Fruit fly (Drosophila melanogaster): ENCODE results near the gene RpS8.

- peak; percentile 44 for TF ChIP-seq psq (GFP tag; optimal IDR thresholded peaks at IDR 0.05)
- TF ChIP-seq Sp1 (GFP tag; optimal IDR thresholded peaks at IDR 0.05), result peak; percentile 61
These were observed at the start of gene RpS8, which contains the start of gene CG15514 for dm6 chr3R:29861432-29862249.

Data from whole organism, wandering third instar larva.